Worm (Caenorhabditis elegans) whole organism, late embryonic: ENCODE results near the gene spp-4.
"Not testable (repeated sequence)": the region's sequence is repeated elsewhere in the genome, so short reads cannot be mapped to it uniquely, and the experiment has no call there.

Experiments
- K09A11.1 ChIP-seq: sonication (generic microtip); optimal IDR thresholded peaks from 2 replicates; lab custom pipeline; 2017; ENCODE audit warnings: antibody characterized with exemption, mild to moderate bottlenecking, missing genetic modification characterization, missing compliant biosample characterization; ENCODE audit not compliant: insufficient read depth
- ahr-1 ChIP-seq: sonication (generic microtip); optimal IDR thresholded peaks from 2 replicates; lab custom pipeline; 2016; ENCODE audit warnings: missing genetic modification characterization, missing compliant biosample characterization
- ceh-19 ChIP-seq: fragments of 200-800 bp; sonication (Bioruptor generic); optimal IDR thresholded peaks from 2 replicates; lab custom pipeline; 2018; ENCODE audit warnings: mild to moderate bottlenecking, missing genetic modification characterization, missing compliant biosample characterization
- ceh-24 ChIP-seq: sonication (generic microtip); optimal IDR thresholded peaks from 2 replicates; lab custom pipeline; 2016; ENCODE audit warnings: mild to moderate bottlenecking, missing genetic modification characterization, missing compliant biosample characterization
- ceh-30 ChIP-seq: fragments of 150-350 bp; optimal IDR thresholded peaks from 2 replicates; lab custom pipeline; 2014; ENCODE audit warnings: missing biosample characterization, missing genetic modification characterization
- ceh-48 ChIP-seq: sonication (generic microtip); optimal IDR thresholded peaks from 2 replicates; lab custom pipeline; 2016; ENCODE audit warnings: missing genetic modification characterization, inconsistent platforms, missing compliant biosample characterization
- ceh-9 ChIP-seq: sonication (generic microtip); optimal IDR thresholded peaks from 2 replicates; lab custom pipeline; 2016; ENCODE audit warnings: mild to moderate bottlenecking, missing genetic modification characterization, inconsistent platforms, missing compliant biosample characterization
- che-1 ChIP-seq: sonication (generic microtip); optimal IDR thresholded peaks from 2 replicates; lab custom pipeline; 2016; ENCODE audit warnings: mild to moderate bottlenecking, missing genetic modification characterization, missing compliant biosample characterization
- dve-1 ChIP-seq: sonication (generic microtip); optimal IDR thresholded peaks from 2 replicates; lab custom pipeline; 2017; ENCODE audit warnings: antibody characterized with exemption, mild to moderate bottlenecking, missing genetic modification characterization, missing compliant biosample characterization
- elt-2 ChIP-seq: sonication (generic microtip); optimal IDR thresholded peaks from 2 replicates; lab custom pipeline; 2016; ENCODE audit warnings: missing genetic modification reagents, missing genetic modification characterization, missing compliant biosample characterization
- eyg-1 ChIP-seq: sonication (generic microtip); optimal IDR thresholded peaks from 2 replicates; lab custom pipeline; 2016; ENCODE audit warnings: missing genotype, missing genetic modification characterization, missing compliant biosample characterization
- fkh-6 ChIP-seq: sonication (generic microtip); optimal IDR thresholded peaks from 2 replicates; lab custom pipeline; 2016; ENCODE audit warnings: missing genetic modification characterization, missing compliant biosample characterization
- hlh-13 ChIP-seq: fragments of 200-800 bp; sonication (Bioruptor generic); optimal IDR thresholded peaks from 2 replicates; lab custom pipeline; 2018; ENCODE audit warnings: mild to moderate bottlenecking, missing genetic modification characterization, missing compliant biosample characterization
- hlh-15 ChIP-seq: sonication (generic microtip); optimal IDR thresholded peaks from 2 replicates; lab custom pipeline; 2016; ENCODE audit warnings: missing genetic modification characterization, missing compliant biosample characterization
- hlh-6 ChIP-seq: sonication (generic microtip); optimal IDR thresholded peaks from 2 replicates; lab custom pipeline; 2016; ENCODE audit warnings: missing genotype, missing genetic modification characterization, missing compliant biosample characterization
- lim-6 ChIP-seq: sonication (generic microtip); optimal IDR thresholded peaks from 2 replicates; lab custom pipeline; 2016; ENCODE audit warnings: missing genetic modification characterization, missing compliant biosample characterization
- madf-2 ChIP-seq: sonication (generic microtip); optimal IDR thresholded peaks from 2 replicates; lab custom pipeline; 2017; ENCODE audit warnings: missing genetic modification characterization, missing compliant biosample characterization
- mec-3 ChIP-seq: sonication (generic microtip); optimal IDR thresholded peaks from 2 replicates; lab custom pipeline; 2016; ENCODE audit warnings: borderline replicate concordance, missing genetic modification characterization, missing compliant biosample characterization
- nfya-1 ChIP-seq: sonication (generic microtip); optimal IDR thresholded peaks from 2 replicates; lab custom pipeline; 2017; ENCODE audit warnings: missing genetic modification characterization, mild to moderate bottlenecking, missing compliant biosample characterization, antibody characterized with exemption, moderate library complexity
- nhr-11 ChIP-seq: fragments of 150-350 bp; optimal IDR thresholded peaks from 2 replicates; lab custom pipeline; 2014; ENCODE audit warnings: missing biosample characterization, missing genetic modification characterization
- npax-4 ChIP-seq: sonication (generic microtip); optimal IDR thresholded peaks from 2 replicates; lab custom pipeline; 2016; ENCODE audit warnings: missing genetic modification characterization, missing compliant biosample characterization
- odd-2 ChIP-seq: sonication (generic microtip); optimal IDR thresholded peaks from 2 replicates; lab custom pipeline; 2017; ENCODE audit warnings: antibody characterized with exemption, mild to moderate bottlenecking, missing genetic modification characterization, missing compliant biosample characterization
- pag-3 ChIP-seq: sonication (generic microtip); optimal IDR thresholded peaks from 2 replicates; lab custom pipeline; 2016; ENCODE audit warnings: missing compliant biosample characterization, missing genetic modification characterization, borderline replicate concordance
- pha-2 ChIP-seq: sonication (generic microtip); optimal IDR thresholded peaks from 2 replicates; lab custom pipeline; 2017; ENCODE audit warnings: mild to moderate bottlenecking, missing genetic modification characterization, missing compliant biosample characterization
- pha-4 ChIP-seq: fragments of 150-350 bp; optimal IDR thresholded peaks from 2 replicates; lab custom pipeline; 2018; ENCODE audit warnings: missing biosample characterization, missing genetic modification reagents, missing genetic modification characterization
- rnt-1 ChIP-seq: sonication (generic microtip); optimal IDR thresholded peaks from 2 replicates; lab custom pipeline; 2016; ENCODE audit warnings: missing genetic modification characterization, missing compliant biosample characterization
- sdc-2 ChIP-seq: sonication (generic microtip); optimal IDR thresholded peaks from 2 replicates; lab custom pipeline; 2016; ENCODE audit warnings: missing genotype, missing genetic modification characterization, missing compliant biosample characterization
- tbx-2 ChIP-seq: sonication (generic microtip); optimal IDR thresholded peaks from 2 replicates; lab custom pipeline; 2016; ENCODE audit warnings: missing genetic modification characterization, missing compliant biosample characterization
- ttx-3 ChIP-seq: sonication (generic microtip); optimal IDR thresholded peaks from 2 replicates; lab custom pipeline; 2016; ENCODE audit warnings: missing genetic modification reagents, missing genetic modification characterization, missing compliant biosample characterization
- unc-3 ChIP-seq, 2 experiments: fragments of 200-800 bp in 1 of 2; sonication (Bioruptor generic) in 1 of 2; sonication (generic microtip) in 1 of 2; conservative IDR thresholded peaks in 1 of 2; optimal IDR thresholded peaks in 1 of 2; 2 replicates each; pipeline versions ENCODE4 v1.3.6 to Lab custom; 2016 to 2022; ENCODE audit warnings: missing compliant biosample characterization in 2 of 2, missing genetic modification characterization in 2 of 2, missing genetic modification reagents in 1 of 2
- unc-55 ChIP-seq: sonication (generic microtip); optimal IDR thresholded peaks from 2 replicates; lab custom pipeline; 2017; ENCODE audit warnings: missing biosample characterization, missing genetic modification reagents, missing genetic modification characterization
- zip-5 ChIP-seq: sonication (generic microtip); optimal IDR thresholded peaks from 2 replicates; lab custom pipeline; 2016; ENCODE audit warnings: missing genetic modification characterization, missing compliant biosample characterization
- ztf-16 ChIP-seq: sonication (generic microtip); optimal IDR thresholded peaks from 2 replicates; lab custom pipeline; 2017; ENCODE audit warnings: missing genetic modification characterization, missing compliant biosample characterization

spp-4 gene

DNA sequence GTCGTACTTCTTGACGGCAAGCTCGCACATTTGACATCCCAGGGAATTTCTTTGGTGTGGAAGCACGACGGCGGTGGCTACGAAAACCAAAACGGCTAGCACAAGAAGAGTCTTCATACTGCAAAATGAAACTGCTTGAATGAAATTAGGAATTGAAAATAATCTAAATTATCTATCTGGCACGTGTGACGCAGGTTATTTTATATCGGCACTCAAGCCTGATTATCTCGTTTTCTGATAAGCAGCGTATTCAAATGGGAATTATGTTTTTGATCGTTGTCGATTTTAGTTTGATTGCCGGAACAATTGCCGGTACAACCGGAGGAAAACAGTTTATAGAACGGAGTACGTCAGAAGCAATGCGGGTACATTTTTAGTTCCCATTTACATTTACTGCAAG is at the start of gene spp-4:
Gene spp-4, minus strand, starts transcription at position 118 of the 400 bp plus-strand sequence.
- TF ChIP-seq rnt-1 (no peak), pha-2 (tag; lab: Kevin White, UChicago) (no peak), ttx-3 (tag; lab: Kevin White, UChicago) (no peak), nfya-1 (no peak), ceh-9 (tag; lab: Kevin White, UChicago) (no peak), fkh-6 (tag; lab: Kevin White, UChicago) (no peak), lim-6 (tag; lab: Kevin White, UChicago) (no peak), hlh-13 (no peak), zip-5 (tag; lab: Kevin White, UChicago) (no peak), ceh-30 (tag; lab: Kevin White, UChicago) (no peak), hlh-6 (tag; lab: Kevin White, UChicago) (no peak), unc-3 (GFP tag; conservative IDR thresholded peaks at IDR 0.05; lab: Robert Waterston, UW) (no peak), unc-3 (tag; optimal IDR thresholded peaks at IDR 0.05; lab: Kevin White, UChicago) (no peak), ztf-16 (tag; lab: Kevin White, UChicago) (no peak), ceh-48 (tag; lab: Kevin White, UChicago) (no peak), madf-2 (tag; lab: Kevin White, UChicago) (no peak)
- TF ChIP-seq, all 69 proteins: peak for 0

DNA sequence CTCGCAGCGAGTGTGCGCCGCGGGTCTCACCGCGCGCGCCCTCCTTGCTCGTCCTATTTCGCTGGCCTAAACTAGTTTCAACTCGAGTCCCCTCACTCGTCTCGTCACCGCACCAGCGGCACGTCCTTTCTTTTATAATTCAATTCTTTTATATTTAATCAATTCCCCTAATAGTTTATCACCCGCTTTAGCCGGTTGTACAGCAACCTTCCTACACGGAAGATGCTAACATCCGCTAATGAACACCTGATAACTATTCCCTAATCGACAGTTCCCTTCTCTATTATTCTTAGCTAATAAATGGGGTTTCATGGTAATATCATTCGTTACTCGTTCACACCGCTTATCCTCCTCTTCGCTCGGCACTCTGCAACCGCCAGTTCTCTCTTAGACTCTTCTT is 46.7 kb upstream of the spp-4 start, which contains the start of gene C56G3.2:
Gene C56G3.2, plus strand, starts transcription at position 301 of the 400 bp plus-strand sequence.
- TF ChIP-seq fkh-6, ceh-24, ahr-1 (tag; lab: Kevin White, UChicago): not testable (repeated sequence)

DNA sequence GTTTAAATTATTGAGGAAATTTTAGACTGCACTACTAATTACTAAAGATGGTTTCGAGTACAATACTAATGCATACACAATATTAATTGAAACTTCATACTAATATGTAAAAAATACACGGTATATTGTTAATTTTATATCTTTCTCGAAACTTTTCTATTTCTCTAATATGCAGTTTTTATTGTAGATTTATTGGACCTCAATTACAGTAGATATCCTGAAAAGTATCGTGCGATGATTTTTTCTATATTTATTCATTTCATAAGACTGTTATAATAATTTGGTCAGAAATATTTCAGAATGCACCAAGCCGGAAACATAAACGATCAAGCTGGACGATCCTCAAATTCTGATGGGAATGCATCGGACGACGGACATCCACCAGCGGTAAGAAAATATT is 25.2 kb upstream of the spp-4 start, which contains the start of gene C07D8.5:
Gene C07D8.5, plus strand, starts transcription at position 301 of the 400 bp plus-strand sequence.
- no peak for TF ChIP-seq ceh-9 (tag; lab: Kevin White, UChicago)
- TF ChIP-seq ceh-48 (tag; lab: Kevin White, UChicago): no peak
- TF ChIP-seq K09A11.1: no peak
- no peak for TF ChIP-seq madf-2 (tag; lab: Kevin White, UChicago)
- TF ChIP-seq hlh-15 (tag; lab: Kevin White, UChicago): no peak
- no peak for TF ChIP-seq mec-3 (tag; lab: Kevin White, UChicago)
- no peak for TF ChIP-seq pha-4
- TF ChIP-seq eyg-1 (tag; lab: Kevin White, UChicago): no peak
- TF ChIP-seq hlh-6 (tag; lab: Kevin White, UChicago): no peak
- TF ChIP-seq tbx-2 (tag; lab: Kevin White, UChicago): no peak
- TF ChIP-seq sdc-2 (tag; lab: Kevin White, UChicago): no peak
- TF ChIP-seq unc-55 (GFP tag; lab: Kevin White, UChicago): no peak
- no peak for TF ChIP-seq pag-3 (tag; lab: Kevin White, UChicago)
- TF ChIP-seq ahr-1 (tag; lab: Kevin White, UChicago): no peak
- no peak for TF ChIP-seq npax-4

ce11 chrX:7343218-7343617 is 24.7 kb upstream of the spp-4 start:
- TF ChIP-seq odd-2 (no peak), ceh-19 (GFP tag; lab: Kevin White, UChicago) (no peak), ztf-16 (tag; lab: Kevin White, UChicago) (no peak), zip-5 (tag; lab: Kevin White, UChicago) (no peak), nhr-11 (tag; lab: Kevin White, UChicago) (no peak), che-1 (tag; lab: Kevin White, UChicago) (no peak), fkh-6 (tag; lab: Kevin White, UChicago) (no peak)

DNA sequence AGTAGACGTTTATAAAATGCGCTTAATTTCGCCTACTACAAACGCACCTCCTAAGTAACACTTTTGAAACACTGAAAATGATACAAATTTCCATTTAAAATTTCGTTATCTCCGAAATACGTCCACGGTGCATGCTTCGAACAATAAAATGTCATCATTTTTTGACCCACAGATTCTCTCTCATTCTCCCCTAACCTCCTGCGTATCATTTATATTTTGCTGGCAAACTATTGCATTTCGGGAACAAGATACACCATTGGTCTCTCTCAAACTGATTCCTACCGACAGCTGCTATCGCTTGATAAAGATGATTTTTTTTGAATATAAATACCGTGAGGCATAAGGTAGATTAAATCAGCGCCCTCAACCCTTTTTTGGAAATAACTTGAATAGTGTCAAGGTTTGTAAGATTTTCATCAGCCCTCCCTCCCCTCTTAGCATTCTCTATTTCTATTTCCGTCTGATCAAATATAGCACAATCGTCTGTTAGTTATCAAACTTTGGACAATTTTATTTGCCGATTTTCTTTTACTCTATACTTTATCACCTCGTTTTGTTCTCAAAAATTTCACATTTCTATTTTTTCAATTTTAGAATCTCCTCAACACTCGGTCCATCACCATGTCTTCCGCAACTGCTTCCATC is 22.5 kb upstream of the spp-4 start, which contains the start of gene C07D8.6:
Gene C07D8.6, plus strand, starts transcription at position 595 of the 645 bp plus-strand sequence.
- no peak for TF ChIP-seq pha-2 (tag; lab: Kevin White, UChicago)
- peak; percentile 64 for TF ChIP-seq elt-2 (tag; lab: Kevin White, UChicago)
- peak; percentile 4 for TF ChIP-seq dve-1
- peak; percentile 21 for TF ChIP-seq nfya-1
